Worm (Caenorhabditis elegans) whole organism, L3 larva: ENCODE measurements around the gene F02H6.2.

Experiments used
- R02D3.7 ChIP-seq: fragments of 150-350 bp; optimal IDR thresholded peaks from 2 replicates; lab custom pipeline; 2014; ENCODE audit warnings: missing biosample characterization, missing genetic modification characterization
- ZK546.5 ChIP-seq: sonication (generic microtip); optimal IDR thresholded peaks from 2 replicates; lab custom pipeline; 2017; ENCODE audit warnings: missing biosample characterization, missing genetic modification characterization
- ama-1 ChIP-seq: fragments of 150-350 bp; optimal IDR thresholded peaks from 2 replicates; lab custom pipeline; 2018
- ceh-16 ChIP-seq: sonication (generic microtip); optimal IDR thresholded peaks from 2 replicates; lab custom pipeline; 2017; ENCODE audit warnings: missing biosample characterization, missing genetic modification characterization
- ceh-28 ChIP-seq: fragments of 150-350 bp; optimal IDR thresholded peaks from 2 replicates; lab custom pipeline; 2014; ENCODE audit warnings: missing biosample characterization, missing genetic modification reagents, missing genetic modification characterization
- ceh-9 ChIP-seq: sonication (generic microtip); optimal IDR thresholded peaks from 2 replicates; lab custom pipeline; 2018; ENCODE audit warnings: missing biosample characterization, missing genetic modification characterization
- elt-2 ChIP-seq: sonication (generic microtip); optimal IDR thresholded peaks from 2 replicates; lab custom pipeline; 2016; ENCODE audit warnings: missing genetic modification reagents, mild to moderate bottlenecking, missing genetic modification characterization, missing compliant biosample characterization
- elt-3 ChIP-seq, 3 experiments: fragments of 150-350 bp in 1 of 3; sonication (generic microtip) in 2 of 3; optimal IDR thresholded peaks; 2 replicates in 2 of 3; 4 replicates in 1 of 3; lab custom pipeline; 2014 to 2017; ENCODE audit warnings: missing biosample characterization in 3 of 3, missing genetic modification characterization in 3 of 3
- eor-1 ChIP-seq, 2 experiments: fragments of 150-350 bp; optimal IDR thresholded peaks; 2 replicates each; lab custom pipeline; 2014 to 2018; ENCODE audit warnings: missing biosample characterization in 2 of 2, missing genetic modification characterization in 2 of 2
- fkh-10 ChIP-seq: sonication (generic microtip); optimal IDR thresholded peaks from 2 replicates; lab custom pipeline; 2017; ENCODE audit warnings: missing biosample characterization, missing genetic modification reagents, missing genetic modification characterization
- fkh-2 ChIP-seq: fragments of 150-350 bp; optimal IDR thresholded peaks from 2 replicates; lab custom pipeline; 2014; ENCODE audit warnings: missing biosample characterization, missing genetic modification reagents, missing genetic modification characterization
- fos-1 ChIP-seq: fragments of 150-350 bp; optimal IDR thresholded peaks from 2 replicates; lab custom pipeline; 2014; ENCODE audit warnings: missing biosample characterization, missing genetic modification characterization
- hmg-11 ChIP-seq: sonication (generic microtip); optimal IDR thresholded peaks from 2 replicates; lab custom pipeline; 2016; ENCODE audit warnings: missing genetic modification characterization, missing compliant biosample characterization
- jun-1 ChIP-seq: fragments of 150-350 bp; optimal IDR thresholded peaks from 2 replicates; lab custom pipeline; 2014; ENCODE audit warnings: missing biosample characterization, missing genetic modification reagents, missing genetic modification characterization
- lin-39 ChIP-seq: fragments of 150-350 bp; optimal IDR thresholded peaks from 2 replicates; lab custom pipeline; 2018; ENCODE audit warnings: missing biosample characterization, missing genetic modification reagents, missing genetic modification characterization
- mdl-1 ChIP-seq: fragments of 150-350 bp; optimal IDR thresholded peaks from 2 replicates; lab custom pipeline; 2014; ENCODE audit warnings: missing biosample characterization, missing genetic modification characterization
- mml-1 ChIP-seq: fragments of 150-350 bp; sonication (generic microtip); optimal IDR thresholded peaks from 3 replicates; lab custom pipeline; 2014; ENCODE audit warnings: missing biosample characterization, missing genetic modification characterization
- nfya-1 ChIP-seq: sonication (generic microtip); optimal IDR thresholded peaks from 2 replicates; lab custom pipeline; 2017; ENCODE audit warnings: missing genetic modification characterization, mild to moderate bottlenecking, missing compliant biosample characterization, antibody characterized with exemption, moderate library complexity; ENCODE audit not compliant: insufficient read depth
- nhr-11 ChIP-seq: fragments of 150-350 bp; optimal IDR thresholded peaks from 2 replicates; lab custom pipeline; 2014; ENCODE audit warnings: missing biosample characterization, missing genetic modification characterization
- nhr-12 ChIP-seq: fragments of 150-350 bp; optimal IDR thresholded peaks from 2 replicates; lab custom pipeline; 2014; ENCODE audit warnings: missing biosample characterization, missing genetic modification characterization
- nhr-237 ChIP-seq: fragments of 150-350 bp; optimal IDR thresholded peaks from 2 replicates; lab custom pipeline; 2014; ENCODE audit warnings: missing biosample characterization, missing genetic modification characterization
- nhr-25 ChIP-seq: sonication (generic microtip); optimal IDR thresholded peaks from 2 replicates; lab custom pipeline; 2017; ENCODE audit warnings: missing biosample characterization, missing genetic modification characterization
- nhr-28 ChIP-seq: fragments of 150-350 bp; optimal IDR thresholded peaks from 2 replicates; lab custom pipeline; 2014; ENCODE audit warnings: missing biosample characterization, missing genetic modification characterization
- nhr-43 ChIP-seq: sonication (generic microtip); optimal IDR thresholded peaks from 2 replicates; lab custom pipeline; 2016; ENCODE audit warnings: mild to moderate bottlenecking, missing genetic modification characterization, missing compliant biosample characterization; ENCODE audit not compliant: poor library complexity, severe bottlenecking
- nhr-76 ChIP-seq: fragments of 150-350 bp; sonication (generic microtip); optimal IDR thresholded peaks from 5 replicates; lab custom pipeline; 2014; ENCODE audit warnings: missing biosample characterization, missing genetic modification characterization
- nhr-77 ChIP-seq: fragments of 150-350 bp; optimal IDR thresholded peaks from 2 replicates; lab custom pipeline; 2014; ENCODE audit warnings: missing biosample characterization, missing genetic modification characterization
- pha-4 ChIP-seq: fragments of 150-350 bp; optimal IDR thresholded peaks from 2 replicates; lab custom pipeline; 2014; ENCODE audit warnings: missing biosample characterization, missing genetic modification reagents, missing genetic modification characterization
- pqm-1 ChIP-seq: fragments of 150-350 bp; optimal IDR thresholded peaks from 2 replicates; lab custom pipeline; 2017; ENCODE audit warnings: missing biosample characterization, missing genetic modification characterization, inconsistent platforms
- sea-2 ChIP-seq: fragments of 150-350 bp; sonication (generic microtip); optimal IDR thresholded peaks from 4 replicates; lab custom pipeline; 2014; ENCODE audit warnings: missing biosample characterization, missing genetic modification reagents, missing genetic modification characterization
- skn-1 ChIP-seq: fragments of 150-350 bp; optimal IDR thresholded peaks from 2 replicates; lab custom pipeline; 2014; ENCODE audit warnings: missing biosample characterization, missing genetic modification characterization
- snpc-4 ChIP-seq: fragments of 150-350 bp; optimal IDR thresholded peaks from 2 replicates; lab custom pipeline; 2014; ENCODE audit warnings: missing biosample characterization, missing genetic modification characterization
- unc-39 ChIP-seq: sonication (generic microtip); optimal IDR thresholded peaks from 4 replicates; lab custom pipeline; 2017; ENCODE audit warnings: missing biosample characterization, missing genetic modification characterization
- ztf-4 ChIP-seq: fragments of 150-350 bp; optimal IDR thresholded peaks from 2 replicates; lab custom pipeline; 2014; ENCODE audit warnings: missing biosample characterization, missing genetic modification characterization

F02H6.2 gene

DNA sequence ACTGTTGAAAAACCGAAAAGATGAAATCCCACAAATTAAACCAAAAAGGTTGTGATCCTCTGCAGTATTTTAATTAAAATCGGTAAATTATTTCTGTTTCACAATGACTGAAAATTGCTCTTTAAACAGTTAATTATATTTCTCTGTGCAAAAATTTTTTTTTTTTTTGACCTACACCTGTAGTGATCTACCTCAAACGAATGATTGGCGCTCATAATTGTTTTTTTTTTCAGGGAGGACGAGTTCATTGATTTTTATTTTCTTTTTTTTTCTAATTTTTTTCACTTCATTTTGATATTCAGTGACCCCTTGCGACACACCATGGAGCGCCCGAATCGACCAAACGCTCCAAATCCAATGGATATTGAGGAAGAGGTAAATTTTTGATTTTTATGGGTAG, at the start of gene F02H6.2:
TSS of gene F02H6.2 (plus strand) at position 301 of the 400 bp plus-strand sequence.
- no peak for TF ChIP-seq ZK546.5 (tag; lab: Kevin White, UChicago)
- no peak for TF ChIP-seq jun-1 (tag; lab: Kevin White, UChicago)
- no peak for TF ChIP-seq nhr-11 (tag; lab: Kevin White, UChicago)
- TF ChIP-seq hmg-11, result no peak
- no peak for TF ChIP-seq pqm-1 (tag; lab: Kevin White, UChicago)
- no peak for TF ChIP-seq fos-1 (tag; lab: Kevin White, UChicago)
- no peak for TF ChIP-seq nhr-43 (tag; lab: Kevin White, UChicago)
- TF ChIP-seq snpc-4 (tag; lab: Kevin White, UChicago), result no peak
- TF ChIP-seq mml-1 (tag; lab: Kevin White, UChicago), result no peak
- TF ChIP-seq eor-1 (tag; optimal IDR thresholded peaks at IDR 0.05; lab: Kevin White, UChicago), result no peak
- TF ChIP-seq sea-2 (GFP tag; lab: Kevin White, UChicago), result no peak
- TF ChIP-seq fkh-10, result no peak

- TF ChIP-seq skn-1 (no peak), fkh-2 (tag; lab: Kevin White, UChicago) (no peak)
These were observed 43.0 kb upstream of the F02H6.2 start, which contains the start of gene oac-38 for ce11 chrIV:14153261-14153660. Gene oac-38 (minus strand): TSS chrIV:14153361.

DNA sequence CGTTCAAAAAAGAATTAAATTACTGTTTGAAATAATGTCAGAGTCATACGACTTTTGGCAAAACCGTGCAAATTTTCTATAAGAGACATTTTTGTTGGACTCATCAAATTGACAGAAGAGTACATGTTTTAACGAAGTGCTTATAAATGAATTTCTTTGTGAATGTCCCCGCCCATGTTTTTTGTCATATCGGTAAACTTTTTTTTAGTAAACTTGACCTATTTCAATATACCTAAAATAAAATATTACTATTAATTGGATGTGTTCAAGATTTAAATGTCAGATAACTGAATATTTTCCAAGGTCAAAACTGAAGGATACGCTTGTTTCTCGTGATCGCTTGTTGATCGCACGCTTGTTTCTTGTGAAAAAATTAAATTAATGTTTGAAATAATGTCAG, 38.2 kb upstream of the F02H6.2 start, which contains the start of gene R05A10.8:
TSS of gene R05A10.8 (minus strand) at position 101 of the 400 bp plus-strand sequence.
- TF ChIP-seq nhr-12 (tag; lab: Kevin White, UChicago), result no peak
- no peak for TF ChIP-seq nhr-28

DNA sequence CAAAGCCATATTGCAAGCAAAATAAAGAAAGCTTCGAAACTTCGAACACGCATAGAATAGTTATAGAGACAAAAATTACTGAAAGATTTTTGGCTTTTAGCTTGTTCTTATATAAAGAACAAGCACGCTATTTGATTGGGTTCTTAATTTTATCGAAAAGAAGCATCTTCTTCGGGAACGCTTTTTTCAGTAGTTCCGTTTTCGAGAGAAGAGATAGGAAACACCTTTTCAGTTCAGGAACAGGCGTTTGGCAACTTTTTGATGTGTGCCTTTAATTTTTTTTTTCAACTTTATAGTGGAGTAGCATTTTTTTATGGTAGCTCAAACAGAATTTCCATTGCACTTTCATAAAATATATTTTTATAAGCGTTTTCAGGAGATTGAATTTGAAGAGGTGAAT, 33.5 kb upstream of the F02H6.2 start, which contains the start of gene R05A10.7:
TSS of gene R05A10.7 (minus strand) at position 101 of the 400 bp plus-strand sequence.
- TF ChIP-seq ceh-28 (tag; lab: Kevin White, UChicago), result no peak
- no peak for TF ChIP-seq lin-39
- TF ChIP-seq hmg-11, result no peak
- TF ChIP-seq nhr-76 (tag; lab: Kevin White, UChicago), result no peak
- no peak for TF ChIP-seq mml-1 (tag; lab: Kevin White, UChicago)
- no peak for TF ChIP-seq nhr-77 (tag; lab: Kevin White, UChicago)
- TF ChIP-seq ama-1 (lab: Kevin White, UChicago), result no peak
- TF ChIP-seq ztf-4 (tag; lab: Kevin White, UChicago), result no peak
- TF ChIP-seq ceh-16 (tag; lab: Kevin White, UChicago), result no peak

ce11 chrIV:14164109-14164508, 32.2 kb upstream of the F02H6.2 start:
- TF ChIP-seq unc-39 (no peak), nhr-11 (tag; lab: Kevin White, UChicago) (no peak), elt-3 (tag; optimal IDR thresholded peaks at IDR 0.05; lab: Kevin White, UChicago) (no peak), hmg-11 (no peak), fkh-2 (tag; lab: Kevin White, UChicago) (no peak), ceh-9 (tag; lab: Kevin White, UChicago) (no peak), elt-2 (tag; lab: Kevin White, UChicago) (no peak), fos-1 (tag; lab: Kevin White, UChicago) (no peak), skn-1 (no peak), pha-4 (tag; lab: Kevin White, UChicago) (no peak), nfya-1 (tag; lab: Kevin White, UChicago) (no peak), R02D3.7 (no peak), eor-1 (tag; optimal IDR thresholded peaks at IDR 0.05; lab: Kevin White, UChicago) (no peak), ZK546.5 (tag; lab: Kevin White, UChicago) (no peak), ztf-4 (tag; lab: Kevin White, UChicago) (no peak), nhr-237 (tag; lab: Kevin White, UChicago) (no peak), mdl-1 (tag; lab: Kevin White, UChicago) (no peak), ceh-28 (tag; lab: Kevin White, UChicago) (no peak), snpc-4 (tag; lab: Kevin White, UChicago) (no peak), nhr-25 (tag; lab: Kevin White, UChicago) (no peak)
